Worm (Caenorhabditis elegans): ENCODE results near the gene F44B9.10.

F44B9.10 gene

ce11 chrIII:8030963-8031362 lies 2.5 kb downstream of the F44B9.10 start, which contains the start of gene F44B9.9:
F44B9.9 (minus strand) TSS chrIII:8031063.
- TF ChIP-seq C06A6.2 (GFP tag; conservative IDR thresholded peaks at IDR 0.05), result no peak
- TF ChIP-seq nhr-120 (GFP tag; IDR thresholded peaks at IDR 0.05), result no peak
- no peak for TF ChIP-seq rcor-1 (GFP tag; IDR thresholded peaks at IDR 0.05)
- TF ChIP-seq madf-8 (GFP tag; conservative IDR thresholded peaks at IDR 0.05), result no peak
- TF ChIP-seq lin-26 (GFP tag; IDR thresholded peaks at IDR 0.05), result no peak
- TF ChIP-seq lsy-27 (tag; optimal IDR thresholded peaks at IDR 0.05; ENCODE audit: borderline replicate concordance, insufficient read depth), result no peak
- no peak for TF ChIP-seq efl-1 (GFP tag; optimal IDR thresholded peaks at IDR 0.05)

ce11 chrIII:8029487-8029886 lies 3.9 kb downstream of the F44B9.10 start, which contains the start of gene F44B9.8:
F44B9.8 (minus strand) TSS chrIII:8029649.
- TF ChIP-seq dpl-1 (GFP tag; optimal IDR thresholded peaks at IDR 0.05), result peak; percentile 32
- no peak for TF ChIP-seq ztf-3 (GFP tag; optimal IDR thresholded peaks at IDR 0.05)
- peak; percentile 9 for TF ChIP-seq pha-4 (tag; optimal IDR thresholded peaks at IDR 0.05)
- TF ChIP-seq F33H1.4 (GFP tag; IDR thresholded peaks at IDR 0.05), result peak; percentile 80
- TF ChIP-seq aptf-2 (GFP tag; conservative IDR thresholded peaks at IDR 0.05), result no peak
- TF ChIP-seq lsl-1 (GFP tag; optimal IDR thresholded peaks at IDR 0.05), result peak; percentile 9
- peak; percentile 42 for TF ChIP-seq efl-1 (GFP tag; optimal IDR thresholded peaks at IDR 0.05)
- TF ChIP-seq madf-6 (GFP tag; IDR thresholded peaks at IDR 0.05), result peak; percentile 62; the same call in 1 of the 2 replicates
- no peak for TF ChIP-seq attf-6 (GFP tag; IDR thresholded peaks at IDR 0.05)

DNA sequence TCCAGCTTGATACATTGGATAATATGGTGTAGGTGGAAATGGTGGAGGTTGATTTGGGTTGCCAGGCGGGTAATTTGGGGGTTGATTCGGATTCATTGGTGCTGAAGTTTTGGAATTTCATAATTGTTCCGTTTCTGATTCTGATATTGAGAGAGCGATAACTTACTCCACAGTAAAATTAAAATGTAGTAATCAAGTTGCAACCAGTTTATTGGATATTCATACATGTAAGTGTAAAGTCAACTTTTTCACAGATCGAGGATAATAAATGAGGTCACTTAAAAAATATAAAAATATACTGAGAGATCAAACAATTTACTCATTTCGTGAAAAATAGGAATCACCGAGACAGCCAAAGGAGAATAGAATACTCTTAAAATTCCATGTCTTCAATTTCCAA lies 5.5 kb downstream of the F44B9.10 start, which contains the start of gene mdt-30:
Gene mdt-30, minus strand, starts transcription at position 101 of the 400 bp plus-strand sequence.
- TF ChIP-seq efl-1 (GFP tag; optimal IDR thresholded peaks at IDR 0.05), result no peak
- TF ChIP-seq rcor-1 (GFP tag; IDR thresholded peaks at IDR 0.05), result 0 out of 2 replicates have a peak, but pooled peaks have one; percentile 12
- 0 out of 2 replicates have a peak, but pooled peaks have one; percentile 30 for TF ChIP-seq B0019.2 (GFP tag; conservative IDR thresholded peaks at IDR 0.05)
- 0 out of 2 replicates have a peak, but pooled peaks have one; percentile 40 for TF ChIP-seq ekl-4 (GFP tag; IDR thresholded peaks at IDR 0.05)
- TF ChIP-seq madf-3 (GFP tag; IDR thresholded peaks at IDR 0.05), result 0 out of 2 replicates have a peak, but pooled peaks have one; percentile 12

- TF ChIP-seq nhr-27 (tag; optimal IDR thresholded peaks at IDR 0.05) (no peak), ets-4 (GFP tag; optimal IDR thresholded peaks at IDR 0.05) (no peak), K12H6.12 (tag; optimal IDR thresholded peaks at IDR 0.05) (no peak), hrde-1 (tag; optimal IDR thresholded peaks at IDR 0.05; ENCODE audit: borderline replicate concordance) (no peak), lsl-1 (GFP tag; optimal IDR thresholded peaks at IDR 0.05) (no peak), sea-2 (GFP tag; IDR thresholded peaks at IDR 0.05) (no peak), Y53F4B.3 (GFP tag; IDR thresholded peaks at IDR 0.05) (no peak), ceh-58 (GFP tag; IDR thresholded peaks at IDR 0.05) (no peak), hlh-12 (tag; optimal IDR thresholded peaks at IDR 0.05) (no peak), gei-17 (GFP tag; optimal IDR thresholded peaks at IDR 0.05) (no peak), lin-35 (GFP tag; optimal IDR thresholded peaks at IDR 0.05) (no peak), snpc-4 (GFP tag; optimal IDR thresholded peaks at IDR 0.05) (no peak), snpc-4 (tag; optimal IDR thresholded peaks at IDR 0.05) (no peak), hlh-26 (GFP tag; conservative IDR thresholded peaks at IDR 0.05) (no peak), lin-54 (GFP tag; optimal IDR thresholded peaks at IDR 0.05) (no peak), F39B2.1 (GFP tag; IDR thresholded peaks at IDR 0.05) (no peak)
Observed at ce11 chrIII:8022077-8022476, 11.4 kb downstream of the F44B9.10 start, which contains the start of gene F44B9.2. F44B9.2 (plus strand) TSS chrIII:8022463.

All from whole organism, young adult.